Worm (Caenorhabditis elegans) whole organism, late embryonic: Measurements from ENCODE around the gene C01G12.9.

Experiments used
- C08G9.2 ChIP-seq: sonication (generic microtip); optimal IDR thresholded peaks from 2 replicates; lab custom pipeline; 2016; ENCODE audit warnings: mild to moderate bottlenecking, missing genetic modification characterization, moderate library complexity, missing compliant biosample characterization
- C38D4.7 ChIP-seq: fragments of 200-800 bp; sonication (Bioruptor generic); optimal IDR thresholded peaks from 2 replicates; lab custom pipeline; 2018; ENCODE audit warnings: mild to moderate bottlenecking, missing genetic modification characterization, moderate library complexity, missing compliant biosample characterization
- K09A11.1 ChIP-seq: sonication (generic microtip); optimal IDR thresholded peaks from 2 replicates; lab custom pipeline; 2017; ENCODE audit warnings: antibody characterized with exemption, mild to moderate bottlenecking, missing genetic modification characterization, missing compliant biosample characterization; ENCODE audit not compliant: insufficient read depth
- Y22D7AL.16 ChIP-seq: sonication (generic microtip); optimal IDR thresholded peaks from 2 replicates; lab custom pipeline; 2016; ENCODE audit warnings: missing genetic modification characterization, missing compliant biosample characterization
- ceh-14 ChIP-seq: sonication (generic microtip); optimal IDR thresholded peaks from 2 replicates; lab custom pipeline; 2016; ENCODE audit warnings: missing genotype, missing genetic modification characterization, missing compliant biosample characterization
- ceh-19 ChIP-seq: fragments of 200-800 bp; sonication (Bioruptor generic); optimal IDR thresholded peaks from 2 replicates; lab custom pipeline; 2018; ENCODE audit warnings: mild to moderate bottlenecking, missing genetic modification characterization, missing compliant biosample characterization
- ceh-45 ChIP-seq: fragments of 200-800 bp; sonication (Bioruptor generic); IDR thresholded peaks from 2 replicates; pipeline ENCODE4 v1.3.6; 2022; ENCODE audit warnings: missing genetic modification reagents, missing genetic modification characterization, missing compliant biosample characterization
- ceh-6 ChIP-seq: fragments of 200-800 bp; sonication (Bioruptor generic); optimal IDR thresholded peaks from 2 replicates; lab custom pipeline; 2018; ENCODE audit warnings: mild to moderate bottlenecking, missing genetic modification characterization, missing compliant biosample characterization
- che-1 ChIP-seq: sonication (generic microtip); optimal IDR thresholded peaks from 2 replicates; lab custom pipeline; 2016; ENCODE audit warnings: mild to moderate bottlenecking, missing genetic modification characterization, missing compliant biosample characterization
- elt-2 ChIP-seq: sonication (generic microtip); optimal IDR thresholded peaks from 2 replicates; lab custom pipeline; 2016; ENCODE audit warnings: missing genetic modification reagents, missing genetic modification characterization, missing compliant biosample characterization
- elt-4 ChIP-seq: sonication (generic microtip); optimal IDR thresholded peaks from 2 replicates; lab custom pipeline; 2016; ENCODE audit warnings: missing genetic modification characterization, missing compliant biosample characterization
- eyg-1 ChIP-seq: sonication (generic microtip); optimal IDR thresholded peaks from 2 replicates; lab custom pipeline; 2016; ENCODE audit warnings: missing genotype, missing genetic modification characterization, missing compliant biosample characterization
- fax-1 ChIP-seq: sonication (generic microtip); optimal IDR thresholded peaks from 2 replicates; lab custom pipeline; 2016; ENCODE audit warnings: missing genotype, missing genetic modification characterization, missing compliant biosample characterization
- fkh-10 ChIP-seq: fragments of 150-350 bp; optimal IDR thresholded peaks from 2 replicates; lab custom pipeline; 2014; ENCODE audit warnings: missing biosample characterization, missing genetic modification reagents, missing genetic modification characterization
- gmeb-2 ChIP-seq: sonication (generic microtip); optimal IDR thresholded peaks from 2 replicates; lab custom pipeline; 2016; ENCODE audit warnings: missing genetic modification characterization, inconsistent platforms, missing compliant biosample characterization
- hlh-30 ChIP-seq: sonication (generic microtip); optimal IDR thresholded peaks from 2 replicates; lab custom pipeline; 2017; ENCODE audit warnings: antibody characterized with exemption, missing genetic modification characterization, missing compliant biosample characterization; ENCODE audit not compliant: insufficient read depth
- hlh-6 ChIP-seq: sonication (generic microtip); optimal IDR thresholded peaks from 2 replicates; lab custom pipeline; 2016; ENCODE audit warnings: missing genotype, missing genetic modification characterization, missing compliant biosample characterization
- lim-6 ChIP-seq: sonication (generic microtip); optimal IDR thresholded peaks from 2 replicates; lab custom pipeline; 2016; ENCODE audit warnings: missing genetic modification characterization, missing compliant biosample characterization
- pag-3 ChIP-seq: sonication (generic microtip); optimal IDR thresholded peaks from 2 replicates; lab custom pipeline; 2016; ENCODE audit warnings: missing compliant biosample characterization, missing genetic modification characterization, borderline replicate concordance
- pax-1 ChIP-seq: fragments of 150-350 bp; optimal IDR thresholded peaks from 2 replicates; lab custom pipeline; 2014; ENCODE audit warnings: missing biosample characterization, missing genetic modification characterization
- pha-2 ChIP-seq: sonication (generic microtip); optimal IDR thresholded peaks from 2 replicates; lab custom pipeline; 2017; ENCODE audit warnings: mild to moderate bottlenecking, missing genetic modification characterization, missing compliant biosample characterization
- pha-4 ChIP-seq: fragments of 150-350 bp; optimal IDR thresholded peaks from 2 replicates; lab custom pipeline; 2018; ENCODE audit warnings: missing biosample characterization, missing genetic modification reagents, missing genetic modification characterization
- pqm-1 ChIP-seq: sonication (generic microtip); optimal IDR thresholded peaks from 2 replicates; lab custom pipeline; 2016; ENCODE audit warnings: missing genetic modification characterization, missing compliant biosample characterization
- ref-2 ChIP-seq: sonication (generic microtip); optimal IDR thresholded peaks from 2 replicates; lab custom pipeline; 2016; ENCODE audit warnings: missing genetic modification characterization, missing compliant biosample characterization
- rnt-1 ChIP-seq: sonication (generic microtip); optimal IDR thresholded peaks from 2 replicates; lab custom pipeline; 2016; ENCODE audit warnings: missing genetic modification characterization, missing compliant biosample characterization
- sdc-2 ChIP-seq: sonication (generic microtip); optimal IDR thresholded peaks from 2 replicates; lab custom pipeline; 2016; ENCODE audit warnings: missing genotype, missing genetic modification characterization, missing compliant biosample characterization
- sox-2 ChIP-seq: fragments of 200-800 bp; sonication (Bioruptor generic); IDR thresholded peaks from 2 replicates; pipeline ENCODE4 v1.3.6; 2022; ENCODE audit warnings: missing genetic modification reagents, missing genetic modification characterization, missing compliant biosample characterization
- syd-9 ChIP-seq: sonication (generic microtip); optimal IDR thresholded peaks from 2 replicates; lab custom pipeline; 2016; ENCODE audit warnings: mild to moderate bottlenecking, missing genetic modification characterization, moderate library complexity, missing compliant biosample characterization
- unc-3 ChIP-seq, 2 experiments: fragments of 200-800 bp in 1 of 2; sonication (Bioruptor generic) in 1 of 2; sonication (generic microtip) in 1 of 2; conservative IDR thresholded peaks in 1 of 2; optimal IDR thresholded peaks in 1 of 2; 2 replicates each; pipeline versions ENCODE4 v1.3.6 to Lab custom; 2016 to 2022; ENCODE audit warnings: missing compliant biosample characterization in 2 of 2, missing genetic modification characterization in 2 of 2, missing genetic modification reagents in 1 of 2
- unc-42 ChIP-seq: sonication (generic microtip); optimal IDR thresholded peaks from 2 replicates; lab custom pipeline; 2016; ENCODE audit warnings: missing genotype, missing genetic modification characterization, missing compliant biosample characterization
- unc-55 ChIP-seq: sonication (generic microtip); optimal IDR thresholded peaks from 2 replicates; lab custom pipeline; 2017; ENCODE audit warnings: missing biosample characterization, missing genetic modification reagents, missing genetic modification characterization
- unc-86 ChIP-seq: sonication (generic microtip); optimal IDR thresholded peaks from 2 replicates; lab custom pipeline; 2016; ENCODE audit warnings: missing genetic modification characterization, missing compliant biosample characterization
- zip-5 ChIP-seq: sonication (generic microtip); optimal IDR thresholded peaks from 2 replicates; lab custom pipeline; 2016; ENCODE audit warnings: missing genetic modification characterization, missing compliant biosample characterization

Gene C01G12.9

DNA sequence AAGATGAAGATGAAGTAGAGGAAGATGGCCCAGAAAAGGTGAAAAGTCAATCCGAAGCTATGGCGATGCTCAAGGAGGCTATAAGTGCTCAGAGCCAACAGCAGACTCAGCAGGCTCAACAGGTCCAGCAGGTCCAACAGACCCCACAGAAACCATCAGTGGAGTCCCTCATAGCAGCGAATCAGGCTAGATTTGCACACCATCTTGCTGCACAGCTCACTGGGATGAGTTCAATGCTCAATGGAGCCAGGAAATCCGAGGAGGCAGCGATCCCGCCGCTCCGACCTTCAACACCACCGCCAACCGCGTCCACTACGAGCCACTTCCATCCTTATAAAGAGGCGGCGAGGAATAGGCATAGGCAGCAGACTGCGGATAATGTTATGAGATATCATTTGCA, 4.0 kb upstream of the C01G12.9 start:
- TF ChIP-seq gmeb-2 (tag; lab: Kevin White, UChicago): no peak
- TF ChIP-seq fkh-10: no peak

DNA sequence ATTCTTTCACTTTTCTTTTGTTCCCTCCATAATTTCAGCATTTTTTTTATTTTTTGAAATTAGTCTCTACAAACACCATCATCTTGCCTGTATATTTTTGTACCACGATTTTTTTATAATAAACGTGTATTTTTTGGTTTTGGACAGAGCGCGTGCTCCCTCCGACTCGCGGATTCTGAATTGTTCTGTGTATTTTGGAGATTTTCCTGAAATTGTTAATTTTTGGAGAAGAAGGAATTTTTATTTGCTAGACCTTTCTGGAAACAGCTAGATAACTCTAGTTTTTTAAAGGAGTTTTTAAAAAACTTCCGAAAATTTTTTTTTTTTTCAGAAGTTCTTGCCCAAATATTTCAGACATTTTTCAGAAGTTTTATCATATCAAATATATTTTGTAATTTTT, 2.4 kb upstream of the C01G12.9 start, which contains the start of gene C01G12.13:
Gene C01G12.13, plus strand, starts transcription at position 301 of the 400 bp plus-strand sequence.
- TF ChIP-seq pha-2 (tag; lab: Kevin White, UChicago) (no peak), pag-3 (no peak), C08G9.2 (tag; lab: Kevin White, UChicago) (no peak), lim-6 (no peak), ref-2 (tag; lab: Kevin White, UChicago) (no peak), hlh-6 (no peak), zip-5 (tag; lab: Kevin White, UChicago) (no peak), ceh-14 (tag; lab: Kevin White, UChicago) (no peak), pax-1 (tag; lab: Kevin White, UChicago) (no peak), Y22D7AL.16 (tag; lab: Kevin White, UChicago) (no peak)

DNA sequence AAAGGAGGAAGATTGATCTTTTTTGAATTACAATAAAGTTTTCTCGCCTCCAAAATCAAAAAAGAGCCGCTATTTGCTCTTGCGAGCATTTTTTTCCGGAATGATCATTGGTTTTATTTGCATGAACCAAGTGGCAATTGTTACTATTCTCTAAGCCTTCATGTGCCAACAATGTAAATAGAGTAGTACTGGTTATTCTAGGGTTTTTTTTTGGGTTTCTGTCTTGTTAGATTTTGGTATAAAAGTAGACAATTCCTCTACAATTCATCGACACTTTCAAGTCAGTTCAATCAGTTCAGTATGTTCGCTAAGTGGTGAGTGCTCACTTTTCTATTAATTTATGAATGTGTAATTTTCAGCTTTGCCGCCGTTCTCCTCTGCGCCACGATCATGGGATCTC, 803 bp upstream of the C01G12.9 start, which contains the start of gene nspb-7:
Gene nspb-7, plus strand, starts transcription at position 301 of the 400 bp plus-strand sequence.
- TF ChIP-seq unc-3 (GFP tag; conservative IDR thresholded peaks at IDR 0.05; lab: Robert Waterston, UW) (no peak), unc-3 (tag; optimal IDR thresholded peaks at IDR 0.05; lab: Kevin White, UChicago) (no peak), che-1 (tag; lab: Kevin White, UChicago) (no peak), K09A11.1 (tag; lab: Kevin White, UChicago) (no peak), zip-5 (tag; lab: Kevin White, UChicago) (no peak), syd-9 (no peak)

DNA sequence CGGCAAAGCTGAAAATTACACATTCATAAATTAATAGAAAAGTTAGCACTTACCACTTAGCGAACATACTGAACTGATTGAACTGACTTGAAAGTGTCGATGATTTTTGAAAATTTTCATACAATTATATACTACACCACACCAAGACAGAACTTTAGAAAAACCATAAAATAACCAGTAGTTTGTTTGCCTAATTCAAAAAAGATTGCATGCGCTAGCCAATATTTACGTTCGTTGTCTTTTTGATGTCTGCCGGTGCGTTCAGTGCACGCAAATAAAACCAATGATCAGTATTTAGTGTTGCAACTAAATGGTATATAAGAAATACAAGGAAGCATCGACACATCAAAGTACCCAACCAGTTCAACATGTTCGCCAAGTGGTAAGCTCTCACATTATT, 1.7 kb downstream of the C01G12.9 start, which contains the start of the genes nspb-8 and nspb-9:
Gene nspb-8, minus strand, starts transcription at position 101 of the 400 bp plus-strand sequence.
Gene nspb-9, plus strand, starts transcription at position 311 of the 400 bp plus-strand sequence.
- TF ChIP-seq ceh-19 (no peak), ceh-6 (GFP tag; lab: Kevin White, UChicago) (no peak), pha-2 (tag; lab: Kevin White, UChicago) (no peak), elt-2 (tag; lab: Kevin White, UChicago) (no peak), unc-3 (GFP tag; conservative IDR thresholded peaks at IDR 0.05; lab: Robert Waterston, UW) (no peak), unc-3 (tag; optimal IDR thresholded peaks at IDR 0.05; lab: Kevin White, UChicago) (no peak), hlh-6 (no peak), Y22D7AL.16 (tag; lab: Kevin White, UChicago) (no peak), sdc-2 (tag; lab: Kevin White, UChicago) (no peak), hlh-30 (tag; lab: Kevin White, UChicago) (no peak), elt-4 (no peak), ceh-45 (no peak), unc-55 (no peak), rnt-1 (tag; lab: Kevin White, UChicago) (no peak), unc-42 (tag; lab: Kevin White, UChicago) (no peak), sox-2 (GFP tag; lab: Robert Waterston, UW) (no peak)
- TF ChIP-seq, all 69 proteins: peak for 0

DNA sequence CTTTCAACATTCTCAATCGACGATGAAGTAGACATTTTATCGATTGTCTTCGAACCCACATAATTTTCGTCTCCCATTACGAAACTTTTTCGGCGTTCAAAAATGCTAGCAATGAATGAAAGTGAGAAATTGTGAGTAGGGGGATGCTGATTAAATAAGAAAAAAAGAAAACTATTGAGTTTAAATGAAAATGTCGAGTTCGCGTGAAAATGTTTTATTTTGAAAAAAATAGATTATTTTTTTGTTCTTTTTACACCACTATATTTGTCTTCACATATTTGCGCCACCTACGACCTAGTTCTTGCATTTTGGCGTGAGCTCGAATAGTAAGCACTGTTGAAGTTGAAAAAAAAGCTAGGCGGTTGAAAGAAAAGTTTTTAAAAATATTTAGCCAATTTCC, 3.4 kb downstream of the C01G12.9 start, which contains the start of gene C01G12.3:
Gene C01G12.3, minus strand, starts transcription at position 101 of the 400 bp plus-strand sequence.
- TF ChIP-seq fax-1 (tag; lab: Kevin White, UChicago) (no peak), C38D4.7 (GFP tag; lab: Kevin White, UChicago) (no peak), eyg-1 (no peak), fkh-10 (no peak), syd-9 (no peak), pha-4 (tag; lab: Kevin White, UChicago) (no peak), unc-86 (no peak), ceh-45 (no peak), unc-3 (GFP tag; conservative IDR thresholded peaks at IDR 0.05; lab: Robert Waterston, UW) (no peak), unc-3 (tag; optimal IDR thresholded peaks at IDR 0.05; lab: Kevin White, UChicago) (no peak), pax-1 (tag; lab: Kevin White, UChicago) (no peak), pqm-1 (tag; lab: Kevin White, UChicago) (no peak), unc-42 (tag; lab: Kevin White, UChicago) (no peak)
